Worm (Caenorhabditis elegans) whole organism, L1 larva: ENCODE data around the gene lgc-18.

Experiments used
- C04F5.9 ChIP-seq: sonication (generic microtip); optimal IDR thresholded peaks from 2 replicates; lab custom pipeline; 2016; ENCODE audit warnings: missing genetic modification characterization, missing compliant biosample characterization
- C16A3.4 ChIP-seq: fragments of 150-350 bp; optimal IDR thresholded peaks from 2 replicates; lab custom pipeline; 2014; ENCODE audit warnings: missing biosample characterization, missing genetic modification characterization
- Y116A8C.19 ChIP-seq: sonication (generic microtip); optimal IDR thresholded peaks from 2 replicates; lab custom pipeline; 2016; ENCODE audit warnings: missing compliant biosample characterization, missing genetic modification characterization, borderline replicate concordance
- alr-1 ChIP-seq: fragments of 200-800 bp; sonication (Bioruptor generic); optimal IDR thresholded peaks from 2 replicates; lab custom pipeline; 2018; ENCODE audit warnings: borderline replicate concordance, mild to moderate bottlenecking, missing genetic modification characterization, missing compliant biosample characterization
- blmp-1 ChIP-seq: fragments of 150-350 bp; optimal IDR thresholded peaks from 2 replicates; lab custom pipeline; 2014; ENCODE audit warnings: missing biosample characterization, missing genetic modification characterization
- ceh-63 ChIP-seq: fragments of 200-800 bp; sonication (Bioruptor generic); optimal IDR thresholded peaks from 2 replicates; lab custom pipeline; 2018; ENCODE audit warnings: mild to moderate bottlenecking, missing genetic modification characterization, missing compliant biosample characterization
- dsc-1 ChIP-seq: sonication (generic microtip); optimal IDR thresholded peaks from 2 replicates; lab custom pipeline; 2016; ENCODE audit warnings: mild to moderate bottlenecking, missing genetic modification characterization, missing compliant biosample characterization
- efl-1 ChIP-seq, 4 experiments: fragments of 150-350 bp; optimal IDR thresholded peaks in 3 of 4; peaks in 1 of 4; 1 replicate in 1 of 4; 2 replicates in 3 of 4; lab custom pipeline; 2014; ENCODE audit warnings: missing biosample characterization in 2 of 4, missing genetic modification characterization in 2 of 4, missing genetic modification reagents in 2 of 4
- egl-13 ChIP-seq: sonication (generic microtip); optimal IDR thresholded peaks from 2 replicates; lab custom pipeline; 2016; ENCODE audit warnings: missing genotype, missing genetic modification reagents, missing genetic modification characterization, missing compliant biosample characterization
- elt-2 ChIP-seq: sonication (generic microtip); optimal IDR thresholded peaks from 2 replicates; lab custom pipeline; 2016; ENCODE audit warnings: missing genetic modification characterization, mild to moderate bottlenecking, inconsistent platforms, missing compliant biosample characterization, missing genetic modification reagents
- elt-3 ChIP-seq, 6 experiments: fragments of 150-350 bp in 1 of 6; sonication (generic microtip); optimal IDR thresholded peaks; 2 replicates each; lab custom pipeline; 2017 to 2018; ENCODE audit warnings: missing biosample characterization in 6 of 6, missing genetic modification characterization in 6 of 6, inconsistent platforms in 1 of 6
- ets-5 ChIP-seq: fragments of 200-800 bp; sonication (Bioruptor generic); IDR thresholded peaks from 2 replicates; pipeline ENCODE4 v1.3.6; 2022; ENCODE audit warnings: missing genetic modification characterization, missing compliant biosample characterization
- fkh-4 ChIP-seq: sonication (generic microtip); optimal IDR thresholded peaks from 2 replicates; lab custom pipeline; 2016; ENCODE audit warnings: missing compliant biosample characterization, missing genetic modification characterization, borderline replicate concordance
- fkh-8 ChIP-seq: sonication (generic microtip); optimal IDR thresholded peaks from 2 replicates; lab custom pipeline; 2016; ENCODE audit warnings: mild to moderate bottlenecking, missing genetic modification characterization, missing compliant biosample characterization
- grh-1 ChIP-seq: fragments of 200-800 bp; sonication (Bioruptor generic); IDR thresholded peaks from 2 replicates; pipeline ENCODE4 v1.3.6; 2022; ENCODE audit warnings: missing genetic modification reagents, missing genetic modification characterization, missing compliant biosample characterization
- hlh-4 ChIP-seq: sonication (generic microtip); optimal IDR thresholded peaks from 2 replicates; lab custom pipeline; 2016; ENCODE audit warnings: mild to moderate bottlenecking, missing genetic modification characterization, missing compliant biosample characterization
- hpl-2 ChIP-seq: fragments of 150-350 bp; optimal IDR thresholded peaks from 2 replicates; lab custom pipeline; 2014; ENCODE audit warnings: missing biosample characterization, missing genetic modification reagents, missing genetic modification characterization
- irx-1 ChIP-seq: sonication (generic microtip); optimal IDR thresholded peaks from 2 replicates; lab custom pipeline; 2016; ENCODE audit warnings: missing genetic modification characterization, missing compliant biosample characterization
- jun-1 ChIP-seq: fragments of 150-350 bp; optimal IDR thresholded peaks from 2 replicates; lab custom pipeline; 2014; ENCODE audit warnings: missing biosample characterization, missing genetic modification reagents, missing genetic modification characterization
- lin-13 ChIP-seq: fragments of 150-350 bp; optimal IDR thresholded peaks from 2 replicates; lab custom pipeline; 2014; ENCODE audit warnings: missing biosample characterization, missing genetic modification reagents, missing genetic modification characterization
- lin-14 ChIP-seq: fragments of 200-800 bp; sonication (Bioruptor generic); optimal IDR thresholded peaks from 2 replicates; lab custom pipeline; 2018; ENCODE audit warnings: mild to moderate bottlenecking, missing genetic modification characterization, moderate library complexity, missing compliant biosample characterization
- lin-15B ChIP-seq: fragments of 150-350 bp; sonication (generic microtip); optimal IDR thresholded peaks from 3 replicates; lab custom pipeline; 2014; ENCODE audit warnings: missing biosample characterization, missing genetic modification characterization
- lin-35 ChIP-seq, 2 experiments: fragments of 150-350 bp; optimal IDR thresholded peaks; 2 replicates each; lab custom pipeline; 2014; ENCODE audit warnings: missing biosample characterization in 2 of 2, missing genetic modification characterization in 2 of 2, missing genetic modification reagents in 2 of 2
- lin-39 ChIP-seq: fragments of 150-350 bp; optimal IDR thresholded peaks from 2 replicates; lab custom pipeline; 2014; ENCODE audit warnings: missing biosample characterization, missing genetic modification reagents, missing genetic modification characterization
- lsy-2 ChIP-seq, 2 experiments: fragments of 150-350 bp; optimal IDR thresholded peaks; 2 replicates each; lab custom pipeline; 2014; ENCODE audit warnings: missing biosample characterization in 2 of 2, missing genetic modification characterization in 2 of 2
- mdl-1 ChIP-seq, 2 experiments: fragments of 150-350 bp; optimal IDR thresholded peaks; 2 replicates each; lab custom pipeline; 2014 to 2017; ENCODE audit warnings: missing biosample characterization in 2 of 2, missing genetic modification characterization in 2 of 2, inconsistent platforms in 1 of 2
- mep-1 ChIP-seq: fragments of 150-350 bp; optimal IDR thresholded peaks from 2 replicates; lab custom pipeline; 2014; ENCODE audit warnings: missing biosample characterization, missing genetic modification characterization
- nhr-11 ChIP-seq: fragments of 150-350 bp; optimal IDR thresholded peaks from 2 replicates; lab custom pipeline; 2014; ENCODE audit warnings: missing biosample characterization, missing genetic modification characterization
- nhr-12 ChIP-seq: sonication (generic microtip); optimal IDR thresholded peaks from 2 replicates; lab custom pipeline; 2017; ENCODE audit warnings: missing biosample characterization, missing genetic modification characterization
- nhr-19 ChIP-seq: fragments of 200-800 bp; sonication (Bioruptor generic); conservative IDR thresholded peaks from 2 replicates; pipeline ENCODE4 v1.3.6; 2022; ENCODE audit warnings: missing genetic modification characterization, missing compliant biosample characterization
- nhr-20 ChIP-seq: sonication (generic microtip); optimal IDR thresholded peaks from 2 replicates; lab custom pipeline; 2016; ENCODE audit warnings: mild to moderate bottlenecking, missing genetic modification characterization, missing compliant biosample characterization
- nhr-237 ChIP-seq: fragments of 150-350 bp; optimal IDR thresholded peaks from 2 replicates; lab custom pipeline; 2014; ENCODE audit warnings: missing biosample characterization, missing genetic modification characterization
- nhr-71 ChIP-seq: sonication (generic microtip); optimal IDR thresholded peaks from 2 replicates; lab custom pipeline; 2016; ENCODE audit warnings: mild to moderate bottlenecking, missing genetic modification characterization, moderate library complexity, missing compliant biosample characterization
- nhr-76 ChIP-seq: sonication (generic microtip); optimal IDR thresholded peaks from 2 replicates; lab custom pipeline; 2017; ENCODE audit warnings: missing biosample characterization, missing genetic modification characterization
- nhr-77 ChIP-seq: fragments of 150-350 bp; optimal IDR thresholded peaks from 2 replicates; lab custom pipeline; 2014; ENCODE audit warnings: missing biosample characterization, missing genetic modification characterization
- nhr-85 ChIP-seq: sonication (generic microtip); peaks from one replicate; lab custom pipeline; 2016; ENCODE audit warnings: missing genetic modification characterization, inconsistent platforms, missing compliant biosample characterization
- pag-3 ChIP-seq: sonication (generic microtip); optimal IDR thresholded peaks from 2 replicates; lab custom pipeline; 2017; ENCODE audit warnings: missing genetic modification characterization, mild to moderate bottlenecking, missing compliant biosample characterization, antibody characterized with exemption, borderline replicate concordance; ENCODE audit not compliant: insufficient read depth
- pax-3 ChIP-seq: fragments of 200-800 bp; sonication (Bioruptor generic); optimal IDR thresholded peaks from 2 replicates; lab custom pipeline; 2018; ENCODE audit warnings: mild to moderate bottlenecking, missing genetic modification characterization, moderate library complexity, missing compliant biosample characterization
- rnt-1 ChIP-seq: sonication (generic microtip); optimal IDR thresholded peaks from 2 replicates; lab custom pipeline; 2016; ENCODE audit warnings: mild to moderate bottlenecking, missing genetic modification characterization, moderate library complexity, missing compliant biosample characterization
- sox-4 ChIP-seq: sonication (generic microtip); optimal IDR thresholded peaks from 2 replicates; lab custom pipeline; 2016; ENCODE audit warnings: missing genetic modification characterization, missing compliant biosample characterization
- sptf-1 ChIP-seq: fragments of 150-350 bp; optimal IDR thresholded peaks from 2 replicates; lab custom pipeline; 2014; ENCODE audit warnings: missing biosample characterization, missing genetic modification characterization
- sup-37 ChIP-seq: fragments of 200-800 bp; sonication (Bioruptor generic); optimal IDR thresholded peaks from 2 replicates; lab custom pipeline; 2018; ENCODE audit warnings: mild to moderate bottlenecking, missing genetic modification characterization, missing compliant biosample characterization
- tlp-1 ChIP-seq: fragments of 150-350 bp; optimal IDR thresholded peaks from 2 replicates; lab custom pipeline; 2014; ENCODE audit warnings: missing biosample characterization, missing genetic modification characterization
- unc-130 ChIP-seq: fragments of 150-350 bp; optimal IDR thresholded peaks from 2 replicates; lab custom pipeline; 2017; ENCODE audit warnings: missing biosample characterization, missing genetic modification characterization, inconsistent platforms
- unc-86 ChIP-seq: sonication (generic microtip); optimal IDR thresholded peaks from 2 replicates; lab custom pipeline; 2016; ENCODE audit warnings: missing genetic modification characterization, missing compliant biosample characterization
- unc-98 ChIP-seq: fragments of 200-800 bp; sonication (Bioruptor generic); IDR thresholded peaks from 2 replicates; pipeline ENCODE4 v1.3.6; 2022; ENCODE audit warnings: missing genetic modification characterization, missing compliant biosample characterization
- zag-1 ChIP-seq: fragments of 150-350 bp; optimal IDR thresholded peaks from 2 replicates; lab custom pipeline; 2014; ENCODE audit warnings: missing biosample characterization, missing genetic modification characterization
- ztf-4 ChIP-seq: fragments of 150-350 bp; optimal IDR thresholded peaks from 2 replicates; lab custom pipeline; 2014; ENCODE audit warnings: missing biosample characterization, missing genetic modification characterization

Gene lgc-18

DNA sequence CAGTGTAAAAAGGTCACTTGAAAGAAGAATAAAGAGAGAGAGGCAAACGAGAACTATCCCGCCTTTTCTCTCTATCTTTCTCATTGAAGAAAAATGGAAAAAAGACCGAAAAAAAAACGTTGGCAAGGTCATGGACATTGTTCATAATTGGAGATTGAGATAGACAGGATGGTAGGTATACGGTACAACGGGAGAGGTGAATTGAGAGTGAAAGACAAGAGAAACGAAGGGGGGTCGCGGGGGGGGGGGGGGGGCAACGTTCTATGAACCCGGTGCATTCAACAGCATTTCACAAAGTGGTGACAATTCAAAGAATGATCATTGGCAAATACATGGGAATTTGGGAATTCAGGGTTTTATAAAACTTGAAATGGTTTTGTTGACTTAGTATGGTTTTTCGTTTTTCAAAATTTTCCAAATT, 51.5 kb downstream of the lgc-18 start:
- TF ChIP-seq zag-1 (no peak), lin-14 (GFP tag; lab: Kevin White, UChicago) (peak; percentile 66), mdl-1 (tag; optimal IDR thresholded peaks at IDR 0.05; lab: Kevin White, UChicago) (no peak), nhr-85 (tag; lab: Kevin White, UChicago) (peak; percentile 91), lin-35 (GFP tag; optimal IDR thresholded peaks at IDR 0.05; lab: Kevin White, UChicago) (no peak), alr-1 (tag; lab: Kevin White, UChicago) (no peak), efl-1 (optimal IDR thresholded peaks at IDR 0.05; lab: Kevin White, UChicago) (no peak), efl-1 (GFP tag; optimal IDR thresholded peaks at IDR 0.05 in 1 of 2; lab: Kevin White, UChicago) (no peak), nhr-19 (GFP tag; lab: Robert Waterston, UW) (peak; percentile 68), nhr-20 (tag; lab: Kevin White, UChicago) (peak; percentile 8), elt-2 (tag; lab: Kevin White, UChicago) (peak; percentile 30), fkh-4 (tag; lab: Kevin White, UChicago) (no peak), sup-37 (GFP tag; lab: Kevin White, UChicago) (no peak), nhr-76 (tag; lab: Kevin White, UChicago) (no peak), lsy-2 (tag; optimal IDR thresholded peaks at IDR 0.05; lab: Kevin White, UChicago) (peak in 1 of 2 experiments; percentile 55)

DNA sequence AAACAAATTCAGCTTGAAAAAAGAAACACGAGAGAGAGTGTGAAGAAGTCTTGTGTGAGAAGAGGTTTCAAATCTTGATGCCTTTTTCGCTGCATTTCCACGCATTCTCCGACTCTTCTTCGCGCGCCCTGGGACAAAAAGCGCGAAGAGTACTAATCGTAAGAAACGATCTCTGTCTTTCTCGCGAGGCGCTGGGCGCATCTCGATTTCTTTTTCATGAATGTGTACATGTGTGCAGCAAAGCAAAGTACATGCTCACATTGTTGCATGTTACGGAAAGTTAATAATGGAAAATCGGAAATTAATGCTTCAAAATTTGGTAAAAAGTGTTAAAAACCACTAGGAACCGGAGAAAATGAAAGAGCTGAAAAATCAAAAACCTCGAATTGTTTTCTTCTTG, 52.1 kb downstream of the lgc-18 start:
- TF ChIP-seq elt-3 (tag; optimal IDR thresholded peaks at IDR 0.05; lab: Kevin White, UChicago) (no peak), lin-13 (GFP tag; lab: Kevin White, UChicago) (no peak), nhr-76 (tag; lab: Kevin White, UChicago) (no peak), efl-1 (optimal IDR thresholded peaks at IDR 0.05; lab: Kevin White, UChicago) (no peak), efl-1 (GFP tag; optimal IDR thresholded peaks at IDR 0.05 in 1 of 2; lab: Kevin White, UChicago) (no peak), rnt-1 (peak; percentile 11), lin-15B (tag; lab: Kevin White, UChicago) (no peak), elt-2 (tag; lab: Kevin White, UChicago) (no peak), blmp-1 (tag; lab: Kevin White, UChicago) (peak; percentile 48), nhr-85 (tag; lab: Kevin White, UChicago) (no peak), nhr-71 (tag; lab: Kevin White, UChicago) (peak; percentile 21), fkh-8 (no peak), nhr-77 (no peak), nhr-19 (GFP tag; lab: Robert Waterston, UW) (no peak), unc-130 (tag; lab: Kevin White, UChicago) (no peak), dsc-1 (tag; lab: Kevin White, UChicago) (no peak), lsy-2 (tag; optimal IDR thresholded peaks at IDR 0.05; lab: Kevin White, UChicago) (peak in 1 of 2 experiments; percentile 19), grh-1 (GFP tag; lab: Robert Waterston, UW) (no peak), lin-39 (tag; lab: Kevin White, UChicago) (no peak), ztf-4 (tag; lab: Kevin White, UChicago) (no peak), zag-1 (no peak), irx-1 (tag; lab: Kevin White, UChicago) (peak; percentile 29), C04F5.9 (tag; lab: Kevin White, UChicago) (no peak), hpl-2 (GFP tag; lab: Kevin White, UChicago) (no peak), tlp-1 (no peak), Y116A8C.19 (tag; lab: Kevin White, UChicago) (no peak), sptf-1 (tag; lab: Kevin White, UChicago) (no peak), egl-13 (no peak), unc-98 (GFP tag; lab: Robert Waterston, UW) (no peak), sup-37 (GFP tag; lab: Kevin White, UChicago) (no peak), nhr-12 (no peak), mdl-1 (tag; optimal IDR thresholded peaks at IDR 0.05; lab: Kevin White, UChicago) (no peak), hlh-4 (tag; lab: Kevin White, UChicago) (no peak), nhr-20 (tag; lab: Kevin White, UChicago) (no peak), ets-5 (GFP tag; lab: Robert Waterston, UW) (no peak), unc-86 (tag; lab: Kevin White, UChicago) (no peak), C16A3.4 (tag; lab: Kevin White, UChicago) (no peak), sox-4 (tag; lab: Kevin White, UChicago) (no peak), lin-14 (GFP tag; lab: Kevin White, UChicago) (peak; percentile 51), pax-3 (no peak), ceh-63 (GFP tag; lab: Kevin White, UChicago) (no peak), mep-1 (tag; lab: Kevin White, UChicago) (peak; percentile 8), pag-3 (tag; lab: Kevin White, UChicago) (no peak), jun-1 (no peak), nhr-237 (no peak), nhr-11 (no peak)
